Worm (Caenorhabditis elegans) whole organism, late embryonic: ENCODE measurements around the gene F25A2.1.

Experiments used
- F13H6.1 ChIP-seq: sonication (generic microtip); optimal IDR thresholded peaks from 2 replicates; lab custom pipeline; 2016; ENCODE audit warnings: missing genetic modification characterization, missing compliant biosample characterization
- ama-1 ChIP-seq: fragments of 150-350 bp; optimal IDR thresholded peaks from 2 replicates; lab custom pipeline; 2014
- elt-4 ChIP-seq: sonication (generic microtip); optimal IDR thresholded peaks from 2 replicates; lab custom pipeline; 2016; ENCODE audit warnings: missing genetic modification characterization, missing compliant biosample characterization
- eyg-1 ChIP-seq: sonication (generic microtip); optimal IDR thresholded peaks from 2 replicates; lab custom pipeline; 2016; ENCODE audit warnings: missing genotype, missing genetic modification characterization, missing compliant biosample characterization
- hlh-6 ChIP-seq: sonication (generic microtip); optimal IDR thresholded peaks from 2 replicates; lab custom pipeline; 2016; ENCODE audit warnings: missing genotype, missing genetic modification characterization, missing compliant biosample characterization
- nfya-1 ChIP-seq: sonication (generic microtip); optimal IDR thresholded peaks from 2 replicates; lab custom pipeline; 2017; ENCODE audit warnings: missing genetic modification characterization, mild to moderate bottlenecking, missing compliant biosample characterization, antibody characterized with exemption, moderate library complexity
- nhr-11 ChIP-seq: fragments of 150-350 bp; optimal IDR thresholded peaks from 2 replicates; lab custom pipeline; 2014; ENCODE audit warnings: missing biosample characterization, missing genetic modification characterization
- pat-9 ChIP-seq: fragments of 200-800 bp; sonication (Bioruptor generic); optimal IDR thresholded peaks from 2 replicates; lab custom pipeline; 2018; ENCODE audit warnings: mild to moderate bottlenecking, missing genetic modification characterization, moderate library complexity, missing compliant biosample characterization
- pqm-1 ChIP-seq: sonication (generic microtip); optimal IDR thresholded peaks from 2 replicates; lab custom pipeline; 2016; ENCODE audit warnings: missing genetic modification characterization, missing compliant biosample characterization
- sox-2 ChIP-seq: fragments of 200-800 bp; sonication (Bioruptor generic); IDR thresholded peaks from 2 replicates; pipeline ENCODE4 v1.3.6; 2022; ENCODE audit warnings: missing genetic modification reagents, missing genetic modification characterization, missing compliant biosample characterization
- unc-42 ChIP-seq: sonication (generic microtip); optimal IDR thresholded peaks from 2 replicates; lab custom pipeline; 2016; ENCODE audit warnings: missing genotype, missing genetic modification characterization, missing compliant biosample characterization

DNA sequence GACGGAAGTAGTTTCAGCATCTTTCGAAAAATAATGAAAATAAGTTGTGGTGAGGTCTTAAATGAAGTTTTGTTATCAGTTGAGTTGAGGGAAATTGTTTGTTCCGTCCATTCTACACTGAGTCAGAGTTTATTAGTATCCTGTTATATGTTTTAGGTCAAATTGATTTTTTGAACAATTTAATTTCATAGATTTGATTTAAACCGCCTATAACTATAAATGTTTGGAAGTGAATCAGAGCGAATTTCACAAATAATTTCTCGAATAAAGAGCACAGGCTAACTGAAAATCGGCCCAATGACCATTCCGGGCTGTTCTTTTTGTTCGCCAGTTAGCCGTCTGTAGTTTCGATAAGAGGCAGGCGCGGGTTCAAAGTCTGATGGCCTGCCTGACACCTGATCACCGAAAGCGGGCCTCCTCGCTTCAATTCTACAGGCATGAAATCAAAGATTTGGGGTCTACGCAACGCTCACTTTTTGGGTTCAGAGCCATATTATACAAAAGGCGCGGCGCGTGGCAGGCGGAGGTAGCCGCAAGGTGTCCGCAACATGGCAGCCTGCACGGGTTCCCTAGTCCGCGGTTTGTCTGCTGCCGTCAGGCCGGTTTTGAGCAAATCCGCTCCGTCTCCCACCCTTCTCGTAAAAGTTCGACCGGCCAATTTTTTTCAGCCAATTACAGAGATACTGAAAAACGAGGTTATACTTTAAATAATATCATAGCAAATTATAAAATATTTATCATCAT lies 47.3 kb upstream of the F25A2.1 start, which contains the start of gene W07B8.4:
- TF ChIP-seq elt-4 (tag; lab: Kevin White, UChicago): no peak
- no peak for TF ChIP-seq nhr-11 (tag; lab: Kevin White, UChicago)
- no peak for TF ChIP-seq sox-2 (GFP tag; lab: Robert Waterston, UW)
- no peak for TF ChIP-seq unc-42 (tag; lab: Kevin White, UChicago)
- TF ChIP-seq pat-9 (tag; lab: Kevin White, UChicago): no peak
- no peak for TF ChIP-seq ama-1 (lab: Kevin White, UChicago)
- TF ChIP-seq hlh-6: no peak
- no peak for TF ChIP-seq pqm-1
- TF ChIP-seq F13H6.1 (tag; lab: Kevin White, UChicago): no peak
- TF ChIP-seq nfya-1: no peak
- TF ChIP-seq eyg-1: no peak
